Fruit fly (Drosophila melanogaster): ENCODE measurements around the gene del.
A peak's percentile ranks its signal among the peaks of the same experiment; 100 is the strongest.

del gene

dm6 chr2L:21141714-21142500 is 6.4 kb downstream of the del start, which contains the start of gene Dap160 (continued):
- peak; percentile 16 for TF ChIP-seq mam (GFP tag; optimal IDR thresholded peaks at IDR 0.05)
- peak; percentile 47 for TF ChIP-seq YL-1 (GFP tag; optimal IDR thresholded peaks at IDR 0.05)
- no peak for TF ChIP-seq CG5245 (GFP tag; optimal IDR thresholded peaks at IDR 0.05)
- TF ChIP-seq danr (GFP tag; IDR thresholded peaks at IDR 0.05) = no peak
- peak; percentile 29; the same call in 1 of the 2 replicates for TF ChIP-seq MBD-R2 (GFP tag; IDR thresholded peaks at IDR 0.05)
- TF ChIP-seq row (GFP tag; IDR thresholded peaks at IDR 0.05) = peak; percentile 67
- no peak for TF ChIP-seq CG6654 (GFP tag; optimal IDR thresholded peaks at IDR 0.05)

DNA sequence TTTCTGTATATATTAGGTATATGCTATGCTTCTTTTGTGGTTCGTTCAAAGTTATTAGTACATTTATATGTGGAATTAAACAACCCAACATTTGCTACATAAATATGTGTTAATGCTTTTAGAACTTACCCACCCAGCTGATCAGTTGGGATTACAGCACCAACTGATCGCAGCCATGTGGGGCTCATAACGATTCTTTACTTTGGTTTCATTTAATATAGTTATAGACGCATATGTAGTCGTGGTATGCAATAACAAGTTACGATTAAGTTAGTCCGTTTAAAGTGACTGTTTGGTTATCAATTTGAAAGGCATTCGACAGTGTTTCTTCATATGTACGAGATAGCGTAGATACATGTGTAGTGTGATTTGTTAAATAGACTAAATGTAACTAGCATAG is 12.6 kb downstream of the del start:
- TF ChIP-seq CG6791 (GFP tag; IDR thresholded peaks at IDR 0.05; ENCODE audit: partially characterized antibody) (no peak), Atf3 (GFP tag; optimal IDR thresholded peaks at IDR 0.05) (no peak)

dm6 chr2L:21115687-21116086 is 32.7 kb downstream of the del start:
- no peak for TF ChIP-seq az2 (GFP tag; optimal IDR thresholded peaks at IDR 0.05)
- TF ChIP-seq CG2199 (GFP tag; IDR thresholded peaks at IDR 0.05) = peak; percentile 97

DNA sequence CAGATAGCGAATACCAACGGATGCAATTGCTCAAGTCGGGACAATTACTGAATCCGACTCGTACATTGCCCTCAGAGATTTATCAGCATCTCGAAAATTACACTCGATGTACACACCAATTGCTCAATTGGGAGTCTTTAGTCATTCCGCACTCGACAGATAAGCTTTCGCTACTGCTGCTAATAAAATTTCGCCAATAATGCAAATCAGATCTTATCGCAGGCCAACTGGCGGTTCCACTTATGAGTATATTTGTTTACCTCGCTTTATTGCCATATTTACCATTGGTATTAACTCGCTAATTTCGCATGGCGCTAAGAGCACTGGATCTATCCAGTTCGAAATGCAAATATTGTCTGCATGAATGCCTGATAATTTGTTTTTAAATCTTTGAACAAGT is 34.8 kb downstream of the del start:
- TF ChIP-seq CG17802 (tag; optimal IDR thresholded peaks at IDR 0.05) = no peak
- TF ChIP-seq gsb-n (tag; optimal IDR thresholded peaks at IDR 0.05) = no peak
- no peak for TF ChIP-seq ftz-f1 (GFP tag; optimal IDR thresholded peaks at IDR 0.05)
- no peak for TF ChIP-seq CG4730 (GFP tag; IDR thresholded peaks at IDR 0.05)
- TF ChIP-seq chn (GFP tag; optimal IDR thresholded peaks at IDR 0.05) = no peak
- peak; percentile 59 for TF ChIP-seq sens (GFP tag)

dm6 chr2L:21111849-21112248 is 36.5 kb downstream of the del start:
- TF ChIP-seq D19A (tag; optimal IDR thresholded peaks at IDR 0.05) (peak; percentile 65), Xrp1 (GFP tag; IDR thresholded peaks at IDR 0.05) (0 out of 2 replicates have a peak, but pooled peaks have one; percentile 9), bab2 (GFP tag; optimal IDR thresholded peaks at IDR 0.05) (no peak), CG15696 (tag; optimal IDR thresholded peaks at IDR 0.05) (peak; percentile 50), CG7928 (GFP tag; optimal IDR thresholded peaks at IDR 0.05) (no peak), CG2199 (GFP tag; IDR thresholded peaks at IDR 0.05) (peak; percentile 57; the same call in 1 of the 3 replicates), twi (tag; optimal IDR thresholded peaks at IDR 0.05) (peak; percentile 26)

DNA sequence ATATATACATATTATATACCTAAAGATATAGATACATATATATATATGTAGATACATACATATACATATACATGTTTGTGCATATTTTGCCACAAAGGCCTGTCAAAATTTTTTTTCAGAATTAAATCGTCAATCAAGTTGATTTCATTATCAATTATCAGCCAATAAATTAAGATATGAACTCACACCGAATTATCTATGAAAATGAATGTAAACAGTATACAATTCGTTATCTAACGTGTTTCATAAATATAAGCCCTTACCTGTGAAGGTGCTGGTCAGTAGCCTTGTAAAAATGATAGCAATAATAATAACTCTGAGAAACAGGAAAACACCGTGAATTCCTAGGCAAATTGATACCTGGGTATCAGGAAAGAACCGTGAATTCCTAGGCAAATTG is 38.7 kb downstream of the del start:
- TF ChIP-seq exex (tag; optimal IDR thresholded peaks at IDR 0.05) (peak; percentile 57), Adf1 (GFP tag; IDR thresholded peaks at IDR 0.05) (no peak), sd (tag; optimal IDR thresholded peaks at IDR 0.05) (peak; percentile 32), lab (GFP tag; optimal IDR thresholded peaks at IDR 0.05) (peak; percentile 63), TFAM (GFP tag; optimal IDR thresholded peaks at IDR 0.05) (no peak), sens (GFP tag) (peak; percentile 47), mirr (GFP tag; optimal IDR thresholded peaks at IDR 0.05) (peak; percentile 67), Pdp1 (GFP tag; optimal IDR thresholded peaks at IDR 0.05) (peak in 1 of 2 experiments; percentile 13)
